Worm (Caenorhabditis elegans) whole organism, early embryonic: Measurements from ENCODE around the gene ciao-2B.

ENCODE experiments used
- B0310.2 ChIP-seq: sonication (generic microtip); optimal IDR thresholded peaks from 2 replicates; lab custom pipeline; 2016; ENCODE audit warnings: mild to moderate bottlenecking, missing genetic modification characterization, missing compliant biosample characterization
- F13C5.2 ChIP-seq: sonication (generic microtip); optimal IDR thresholded peaks from 2 replicates; lab custom pipeline; 2017; ENCODE audit warnings: mild to moderate bottlenecking, missing genetic modification characterization, inconsistent platforms, missing compliant biosample characterization
- aly-1 ChIP-seq: sonication (generic microtip); optimal IDR thresholded peaks from 2 replicates; lab custom pipeline; 2016; ENCODE audit warnings: missing genetic modification characterization, missing compliant biosample characterization
- ama-1 ChIP-seq: fragments of 150-350 bp; optimal IDR thresholded peaks from 2 replicates; lab custom pipeline; 2014
- ceh-13 ChIP-seq: fragments of 200-800 bp; sonication (Bioruptor generic); optimal IDR thresholded peaks from 2 replicates; lab custom pipeline; 2018; ENCODE audit warnings: mild to moderate bottlenecking, missing genetic modification characterization, missing compliant biosample characterization
- ceh-36 ChIP-seq: sonication (generic microtip); optimal IDR thresholded peaks from 2 replicates; lab custom pipeline; 2016; ENCODE audit warnings: missing genetic modification characterization, inconsistent platforms, missing compliant biosample characterization
- flt-1 ChIP-seq: fragments of 200-800 bp; sonication (Bioruptor generic); IDR thresholded peaks from 2 replicates; pipeline ENCODE4 v1.3.6; 2022; ENCODE audit warnings: missing genetic modification characterization, missing compliant biosample characterization
- hmg-4 ChIP-seq: fragments of 200-800 bp; sonication (Bioruptor generic); optimal IDR thresholded peaks from 2 replicates; lab custom pipeline; 2018; ENCODE audit warnings: mild to moderate bottlenecking, missing genetic modification characterization, missing compliant biosample characterization
- hnd-1 ChIP-seq: sonication (generic microtip); optimal IDR thresholded peaks from 2 replicates; lab custom pipeline; 2016; ENCODE audit warnings: missing genetic modification characterization, missing compliant biosample characterization
- pes-1 ChIP-seq: fragments of 200-800 bp; sonication (Bioruptor generic); IDR thresholded peaks from 2 replicates; pipeline ENCODE4 v1.3.6; 2022; ENCODE audit warnings: missing genetic modification reagents, missing genetic modification characterization, missing compliant biosample characterization
- scrt-1 ChIP-seq: fragments of 200-800 bp; sonication (Bioruptor generic); IDR thresholded peaks from 2 replicates; pipeline ENCODE4 v1.3.6; 2022; ENCODE audit warnings: missing genetic modification characterization, missing compliant biosample characterization
- sea-1 ChIP-seq: fragments of 200-800 bp; sonication (Bioruptor generic); conservative IDR thresholded peaks from 2 replicates; pipeline ENCODE4 v1.3.6; 2022; ENCODE audit warnings: missing genetic modification characterization, missing compliant biosample characterization
- tbx-37 ChIP-seq: fragments of 200-800 bp; sonication (Bioruptor generic); conservative IDR thresholded peaks from 2 replicates; pipeline ENCODE4 v1.3.6; 2022; ENCODE audit warnings: missing genetic modification reagents, missing genetic modification characterization, missing compliant biosample characterization
- tra-4 ChIP-seq: sonication (generic microtip); optimal IDR thresholded peaks from 2 replicates; lab custom pipeline; 2017; ENCODE audit warnings: missing genetic modification characterization, missing compliant biosample characterization

ce11 chrIII:13455816-13456215 lies 16.5 kb upstream of the ciao-2B start:
- TF ChIP-seq ama-1 (lab: Kevin White, UChicago), result no peak
- TF ChIP-seq aly-1, result no peak
- TF ChIP-seq flt-1, result no peak
- no peak for TF ChIP-seq scrt-1
- TF ChIP-seq pes-1 (GFP tag; lab: Robert Waterston, UW), result no peak
- TF ChIP-seq tbx-37 (GFP tag; lab: Robert Waterston, UW), result no peak
- TF ChIP-seq hnd-1 (tag; lab: Kevin White, UChicago), result no peak
- TF ChIP-seq hmg-4 (GFP tag; lab: Kevin White, UChicago), result no peak
- TF ChIP-seq B0310.2 (tag; lab: Kevin White, UChicago), result no peak
- no peak for TF ChIP-seq F13C5.2
- no peak for TF ChIP-seq tra-4 (tag; lab: Kevin White, UChicago)
- TF ChIP-seq sea-1 (GFP tag; lab: Robert Waterston, UW), result no peak
- TF ChIP-seq ceh-13 (GFP tag; lab: Kevin White, UChicago), result no peak
- TF ChIP-seq ceh-36 (tag; lab: Kevin White, UChicago), result no peak
